Fruit fly (Drosophila melanogaster): ENCODE measurements around the gene MsrA.

The MsrA gene

DNA sequence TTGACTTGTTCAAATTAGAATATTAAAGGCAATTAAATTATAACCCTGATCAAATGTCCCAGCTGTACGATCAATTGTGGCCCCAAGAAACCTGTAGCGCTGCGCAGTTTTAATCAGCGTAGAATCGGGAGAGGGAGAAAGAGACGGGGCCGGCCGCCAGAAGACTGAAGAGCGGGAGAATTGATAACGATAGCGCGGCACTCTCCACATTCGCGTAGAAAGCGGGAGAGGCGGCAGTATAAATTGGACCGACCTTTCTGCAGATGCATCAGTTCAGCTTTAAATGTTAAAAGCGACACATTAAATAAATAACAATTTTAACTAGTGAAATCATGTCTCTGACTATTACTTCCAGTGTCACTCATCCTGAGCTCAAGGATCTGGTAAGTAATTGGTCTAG, at the start of gene MsrA:
MsrA (plus strand) TSS at position 266 of the 400 bp plus-strand sequence.
- TF ChIP-seq CG8159 (tag; optimal IDR thresholded peaks at IDR 0.05) (no peak), Snoo (tag; optimal IDR thresholded peaks at IDR 0.05) (no peak), CG32121 (GFP tag; IDR thresholded peaks at IDR 0.05) (no peak), rn (GFP tag; IDR thresholded peaks at IDR 0.05) (no peak), Pif1B (GFP tag; optimal IDR thresholded peaks at IDR 0.05) (peak; percentile 15), EcR (GFP tag; optimal IDR thresholded peaks at IDR 0.05) (peak; percentile 1), CG15710 (tag; optimal IDR thresholded peaks at IDR 0.05) (no peak), gl (tag; optimal IDR thresholded peaks at IDR 0.05) (peak; percentile 18), CG14655 (GFP tag; optimal IDR thresholded peaks at IDR 0.05) (no peak), Pif1A (GFP tag; optimal IDR thresholded peaks at IDR 0.05) (peak; percentile 9), CG8301 (tag; optimal IDR thresholded peaks at IDR 0.05) (no peak), CG4496 (GFP tag; IDR thresholded peaks at IDR 0.05) (no peak), CG12605 (GFP tag; IDR thresholded peaks at IDR 0.05) (peak; percentile 30; the same call in 1 of the 2 replicates)

DNA sequence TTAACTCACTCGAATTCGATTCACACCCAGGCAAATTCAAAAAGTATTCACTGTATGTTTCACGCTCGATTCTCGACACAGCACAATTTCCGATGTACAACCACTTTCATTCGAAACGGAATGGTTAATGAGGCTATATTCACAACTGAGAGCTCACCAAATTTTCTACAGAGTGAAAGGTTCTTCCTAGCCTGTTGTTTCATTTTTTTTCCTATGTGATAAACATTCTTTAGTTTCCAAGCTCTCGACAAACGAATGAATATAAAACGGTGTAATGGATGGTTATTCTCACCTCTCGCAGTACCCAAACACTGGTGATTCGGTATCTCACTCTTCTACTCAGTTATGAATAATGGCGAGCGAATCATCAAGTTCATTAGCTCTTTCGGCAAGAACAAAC, 36.8 kb upstream of the MsrA start, which contains the start of gene cocoon:
cocoon (minus strand) TSS at position 101 of the 400 bp plus-strand sequence.
- TF ChIP-seq CG8301 (tag; optimal IDR thresholded peaks at IDR 0.05) (no peak), CG12605 (GFP tag; IDR thresholded peaks at IDR 0.05) (no peak), CG8159 (tag; optimal IDR thresholded peaks at IDR 0.05) (no peak), CG9948 (tag; optimal IDR thresholded peaks at IDR 0.05) (no peak)

DNA sequence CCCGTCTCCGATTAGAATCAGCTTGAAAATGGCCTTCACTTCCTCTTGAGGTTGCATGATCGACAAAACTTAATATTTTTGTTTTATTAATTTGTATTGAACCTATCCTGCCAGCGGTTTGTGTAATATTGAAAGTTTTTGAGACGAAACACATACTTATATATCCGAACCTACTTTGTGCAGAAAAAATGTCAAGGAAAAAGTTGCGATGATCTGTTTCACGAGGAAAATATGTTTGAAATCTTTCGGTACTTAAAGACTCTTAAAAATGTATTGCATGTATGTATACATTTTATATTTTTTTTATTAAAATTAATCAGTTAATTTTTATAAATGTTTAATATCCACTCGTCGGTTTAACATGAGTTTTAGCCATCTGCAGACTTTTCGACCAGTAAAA, 25.6 kb upstream of the MsrA start, which contains the start of gene Ran-like:
Ran-like (minus strand) TSS at position 101 of the 400 bp plus-strand sequence.
- no peak for TF ChIP-seq CG15710 (tag; optimal IDR thresholded peaks at IDR 0.05)

DNA sequence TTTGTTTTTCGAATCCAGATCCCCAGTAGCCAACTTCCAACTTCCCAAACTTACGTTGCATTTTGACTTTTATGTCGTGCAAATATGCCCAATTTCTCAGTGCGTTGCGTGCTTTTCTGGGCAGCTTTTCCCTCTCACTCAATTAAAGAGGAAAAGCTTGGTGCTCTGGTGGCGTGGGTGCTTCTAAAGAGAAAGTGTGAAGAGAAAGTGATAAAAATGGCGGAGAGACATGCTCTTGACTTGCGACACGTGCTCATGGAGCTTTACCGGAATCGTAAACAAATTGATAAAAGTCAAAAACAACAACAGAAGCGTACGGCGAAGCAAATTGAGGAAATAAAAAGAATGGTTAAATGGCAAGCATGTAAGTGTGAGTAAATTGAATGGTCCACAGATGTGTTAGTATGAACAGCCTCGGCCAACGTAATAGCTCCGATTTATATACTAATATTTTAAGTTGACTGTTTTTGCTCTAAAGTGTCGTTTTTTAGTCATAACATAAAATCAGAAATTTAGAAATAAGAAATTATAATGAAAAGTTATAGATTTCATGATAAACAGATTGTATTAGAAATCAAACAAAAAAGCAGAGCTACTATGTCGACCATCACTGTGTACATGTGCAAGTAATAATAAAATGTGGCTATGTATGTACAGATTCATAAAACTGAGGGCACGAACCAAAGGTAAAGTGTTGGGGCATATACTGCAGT, 16.8 kb upstream of the MsrA start:
- no peak for TF ChIP-seq CG9948 (tag; optimal IDR thresholded peaks at IDR 0.05)
- no peak for TF ChIP-seq D1 (tag; optimal IDR thresholded peaks at IDR 0.05)
- TF ChIP-seq CG12605 (GFP tag; IDR thresholded peaks at IDR 0.05): no peak
- TF ChIP-seq CG17806 (tag; optimal IDR thresholded peaks at IDR 0.05): no peak
- no peak for TF ChIP-seq CG10348 (GFP tag; IDR thresholded peaks at IDR 0.05)
- TF ChIP-seq CG14655 (GFP tag; optimal IDR thresholded peaks at IDR 0.05): no peak
- TF ChIP-seq EcR (GFP tag; optimal IDR thresholded peaks at IDR 0.05): no peak
- no peak for TF ChIP-seq Pif1A (GFP tag; optimal IDR thresholded peaks at IDR 0.05)
- no peak for TF ChIP-seq fd96Ca (GFP tag; IDR thresholded peaks at IDR 0.05)
- TF ChIP-seq CG13204 (GFP tag; optimal IDR thresholded peaks at IDR 0.05): no peak
- TF ChIP-seq gl (tag; optimal IDR thresholded peaks at IDR 0.05): no peak
- no peak for TF ChIP-seq CG8301 (tag; optimal IDR thresholded peaks at IDR 0.05)

DNA sequence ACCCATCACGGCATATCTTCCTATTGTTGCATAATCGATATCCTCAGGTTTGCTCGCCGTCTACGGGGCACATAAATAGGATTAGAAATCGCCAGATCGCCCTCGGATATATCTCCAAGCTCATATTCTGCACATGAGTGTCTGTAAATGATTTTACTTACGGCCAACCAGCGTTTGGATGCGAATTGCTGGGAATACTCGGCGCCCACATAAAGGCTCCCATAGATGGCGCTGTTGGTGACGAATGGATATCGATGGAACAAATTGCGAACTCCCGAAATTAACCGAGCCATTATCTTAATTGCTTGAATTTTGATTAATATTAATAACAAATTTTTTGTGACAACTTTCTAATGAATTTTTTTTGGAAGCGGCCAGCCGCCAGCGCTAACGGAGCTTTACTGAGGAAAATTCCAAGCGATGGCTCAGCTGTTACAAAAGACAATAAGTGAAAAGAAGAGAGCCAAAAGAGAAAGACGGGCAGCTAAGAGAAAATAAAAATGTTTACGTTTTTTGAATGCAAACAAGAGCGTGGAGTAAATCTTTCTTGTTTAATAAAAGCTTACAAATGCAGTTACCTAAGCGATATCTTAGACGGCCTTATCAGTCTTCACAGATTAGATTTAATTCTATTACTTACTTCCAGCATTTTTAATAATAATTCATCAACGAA, 16.1 kb upstream of the MsrA start:
- TF ChIP-seq CG13204 (GFP tag; optimal IDR thresholded peaks at IDR 0.05) (no peak), EcR (GFP tag; optimal IDR thresholded peaks at IDR 0.05) (no peak), CG15710 (tag; optimal IDR thresholded peaks at IDR 0.05) (no peak), CG17806 (tag; optimal IDR thresholded peaks at IDR 0.05) (no peak), rn (GFP tag; IDR thresholded peaks at IDR 0.05) (no peak), gl (tag; optimal IDR thresholded peaks at IDR 0.05) (no peak), CG8301 (tag; optimal IDR thresholded peaks at IDR 0.05) (no peak), CG10348 (GFP tag; IDR thresholded peaks at IDR 0.05) (no peak), Pif1A (GFP tag; optimal IDR thresholded peaks at IDR 0.05) (no peak), Pif1B (GFP tag; optimal IDR thresholded peaks at IDR 0.05) (no peak), CG8159 (tag; optimal IDR thresholded peaks at IDR 0.05) (no peak), CG14655 (GFP tag; optimal IDR thresholded peaks at IDR 0.05) (no peak)

DNA sequence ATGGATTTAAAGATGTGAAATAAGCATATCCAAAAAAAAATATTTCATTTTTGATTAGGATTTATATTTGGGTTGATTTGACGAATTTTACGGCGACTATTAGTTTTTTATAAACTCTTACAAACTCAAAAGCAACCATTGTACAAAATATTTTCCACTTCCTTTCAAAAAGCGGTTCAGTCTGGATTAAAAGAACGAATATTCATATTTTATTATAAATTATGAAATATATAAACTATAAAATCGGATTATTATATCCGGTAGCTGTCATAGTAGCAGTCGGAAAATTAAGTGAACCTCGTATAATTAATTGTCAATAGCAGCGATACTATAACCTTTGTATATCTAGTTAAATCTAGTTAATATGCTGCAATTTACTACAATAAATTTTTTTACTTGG, 15.4 kb upstream of the MsrA start, which contains the start of gene CG12355:
CG12355 (minus strand) TSS at position 101 of the 400 bp plus-strand sequence.
- TF ChIP-seq CG34367 (tag; optimal IDR thresholded peaks at IDR 0.05): no peak
- TF ChIP-seq Ets98B (GFP tag; IDR thresholded peaks at IDR 0.05): no peak
- TF ChIP-seq gl (tag; optimal IDR thresholded peaks at IDR 0.05): no peak
- TF ChIP-seq CG13204 (GFP tag; optimal IDR thresholded peaks at IDR 0.05): no peak
- no peak for TF ChIP-seq CG15710 (tag; optimal IDR thresholded peaks at IDR 0.05)
- TF ChIP-seq CG12605 (GFP tag; IDR thresholded peaks at IDR 0.05): no peak
- TF ChIP-seq CG10348 (GFP tag; IDR thresholded peaks at IDR 0.05): no peak
- no peak for TF ChIP-seq Snoo (tag; optimal IDR thresholded peaks at IDR 0.05)
- TF ChIP-seq Pif1B (GFP tag; optimal IDR thresholded peaks at IDR 0.05): no peak
- no peak for TF ChIP-seq CG4496 (GFP tag; IDR thresholded peaks at IDR 0.05)
- no peak for TF ChIP-seq D1 (tag; optimal IDR thresholded peaks at IDR 0.05)
- TF ChIP-seq EcR (GFP tag; optimal IDR thresholded peaks at IDR 0.05): no peak
- no peak for TF ChIP-seq CG9948 (tag; optimal IDR thresholded peaks at IDR 0.05)
- TF ChIP-seq CG8159 (tag; optimal IDR thresholded peaks at IDR 0.05): no peak
- no peak for TF ChIP-seq fd96Ca (GFP tag; IDR thresholded peaks at IDR 0.05)

Data from whole organism, pupa.